Fruit fly (Drosophila melanogaster) whole organism, wandering third instar larva: ENCODE data around the gene Larp7.

ENCODE experiments used
- Abd-B ChIP-seq: fragments of >200 bp; optimal IDR thresholded peaks from 2 replicates; lab custom pipeline; 2017; ENCODE audit warnings: missing biosample characterization, missing genetic modification characterization
- CG9705 ChIP-seq: fragments of 200-800 bp; sonication (Bioruptor generic); optimal IDR thresholded peaks from 2 replicates; lab custom pipeline; 2018; ENCODE audit warnings: missing biosample characterization, mild to moderate bottlenecking, missing genetic modification characterization
- CrebA ChIP-seq: fragments of 200-800 bp; sonication (Bioruptor generic); optimal IDR thresholded peaks from 2 replicates; lab custom pipeline; 2016; ENCODE audit warnings: missing biosample characterization, mild to moderate bottlenecking, missing genetic modification characterization, borderline replicate concordance
- Dfd ChIP-seq: fragments of >200 bp; optimal IDR thresholded peaks from 2 replicates; lab custom pipeline; 2017; ENCODE audit warnings: missing biosample characterization, missing genetic modification characterization
- Dif ChIP-seq: fragments of 200-275, 200-300 bp; sonication (Bioruptor generic); optimal IDR thresholded peaks from 2 replicates; lab custom pipeline; 2018; ENCODE audit warnings: missing biosample characterization, missing genetic modification characterization; ENCODE audit not compliant: partially characterized antibody
- HLH106 ChIP-seq: fragments of 200-800 bp; optimal IDR thresholded peaks from 3 replicates; lab custom pipeline; 2019; ENCODE audit warnings: missing biosample characterization, mild to moderate bottlenecking, missing genetic modification characterization, moderate library complexity
- Hnf4 ChIP-seq: fragments of 200-800 bp; sonication (Bioruptor generic); optimal IDR thresholded peaks from 2 replicates; lab custom pipeline; 2016; ENCODE audit warnings: missing biosample characterization, mild to moderate bottlenecking, missing genetic modification characterization
- Jra ChIP-seq: sonication (Bioruptor generic); optimal IDR thresholded peaks from 2 replicates; lab custom pipeline; 2016; ENCODE audit warnings: missing biosample characterization, missing genetic modification characterization
- Mio ChIP-seq: sonication (Bioruptor generic); optimal IDR thresholded peaks from 2 replicates; lab custom pipeline; 2016; ENCODE audit warnings: missing biosample characterization, missing genetic modification characterization
- N ChIP-seq: fragments of >200 bp; optimal IDR thresholded peaks from 2 replicates; lab custom pipeline; 2018; ENCODE audit warnings: missing biosample characterization, missing external identifiers, missing genetic modification characterization
- OdsH ChIP-seq: fragments of 200-800 bp; sonication (Bioruptor generic); optimal IDR thresholded peaks from 2 replicates; lab custom pipeline; 2016; ENCODE audit warnings: missing biosample characterization, mild to moderate bottlenecking, missing genetic modification characterization
- Rel ChIP-seq, 2 experiments: fragments of 200-800 bp; sonication (Bioruptor generic) in 1 of 2; optimal IDR thresholded peaks; 2 replicates in 1 of 2; 3 replicates in 1 of 2; lab custom pipeline; 2016 to 2019; ENCODE audit warnings: mild to moderate bottlenecking in 2 of 2, missing biosample characterization in 2 of 2, missing genetic modification characterization in 2 of 2, moderate library complexity in 1 of 2
- Vsx2 ChIP-seq: fragments of 200-300, 225-300 bp; sonication (Bioruptor generic); optimal IDR thresholded peaks from 2 replicates; lab custom pipeline; 2018; ENCODE audit warnings: missing biosample characterization, missing genetic modification characterization; ENCODE audit not compliant: partially characterized antibody
- br ChIP-seq: fragments of 200-800 bp; sonication (Bioruptor generic); optimal IDR thresholded peaks from 2 replicates; lab custom pipeline; 2016; ENCODE audit warnings: missing biosample characterization, missing genetic modification characterization
- brk ChIP-seq: fragments of 200-800 bp; sonication (Bioruptor generic); optimal IDR thresholded peaks from 2 replicates; lab custom pipeline; 2016; ENCODE audit warnings: missing biosample characterization, mild to moderate bottlenecking, missing genetic modification characterization
- dl ChIP-seq, 2 experiments: fragments of 175-275, 200-275 bp in 1 of 2; fragments of 200-275 bp in 1 of 2; sonication (Bioruptor generic); optimal IDR thresholded peaks; lab custom pipeline; 2018; ENCODE audit warnings: mild to moderate bottlenecking in 2 of 2, missing biosample characterization in 2 of 2, missing genetic modification characterization in 2 of 2, moderate library complexity in 2 of 2; ENCODE audit not compliant: partially characterized antibody in 2 of 2, insufficient read depth in 1 of 2
- dmrt93B ChIP-seq: fragments of 200-800 bp; sonication (Bioruptor generic); optimal IDR thresholded peaks from 2 replicates; lab custom pipeline; 2018; ENCODE audit warnings: missing biosample characterization, mild to moderate bottlenecking, missing genetic modification characterization
- dsf ChIP-seq: sonication (Bioruptor generic); optimal IDR thresholded peaks from 2 replicates; lab custom pipeline; 2016; ENCODE audit warnings: missing biosample characterization, missing genetic modification characterization, borderline replicate concordance
- ey ChIP-seq: fragments of 200-800 bp; sonication (Bioruptor generic); optimal IDR thresholded peaks from 2 replicates; lab custom pipeline; 2016; ENCODE audit warnings: missing biosample characterization, missing genetic modification characterization
- foxo ChIP-seq, 2 experiments: fragments of 200-800 bp; sonication (Bioruptor generic); optimal IDR thresholded peaks; 2 replicates in 1 of 2; 3 replicates in 1 of 2; lab custom pipeline; 2016 to 2017; ENCODE audit warnings: missing biosample characterization in 2 of 2, missing genetic modification characterization in 2 of 2
- fru ChIP-seq: fragments of 200-800 bp; sonication (Bioruptor generic); optimal IDR thresholded peaks from 3 replicates; lab custom pipeline; 2016; ENCODE audit warnings: missing biosample characterization, mild to moderate bottlenecking, missing genetic modification characterization
- pan ChIP-seq: fragments of >200 bp; optimal IDR thresholded peaks from 2 replicates; lab custom pipeline; 2017
- sage ChIP-seq: fragments of 200-800 bp; sonication (Bioruptor generic); optimal IDR thresholded peaks from 2 replicates; lab custom pipeline; 2016; ENCODE audit warnings: missing biosample characterization, mild to moderate bottlenecking, missing genetic modification characterization
- sv ChIP-seq: fragments of 200-800 bp; sonication (Bioruptor generic); optimal IDR thresholded peaks from 3 replicates; lab custom pipeline; 2016; ENCODE audit warnings: missing biosample characterization, missing genetic modification characterization
- usp ChIP-seq: fragments of >200 bp; optimal IDR thresholded peaks from 2 replicates; lab custom pipeline; 2017; ENCODE audit warnings: missing biosample characterization, missing genetic modification characterization
- woc ChIP-seq: sonication (Bioruptor generic); optimal IDR thresholded peaks from 2 replicates; lab custom pipeline; 2016; ENCODE audit warnings: missing biosample characterization, mild to moderate bottlenecking, missing genetic modification characterization

The Larp7 gene

dm6 chrX:9220434-9220833 lies 23.2 kb upstream of the Larp7 start:
- TF ChIP-seq br (GFP tag; lab: Kevin White, UChicago) (no peak), sv (no peak), ey (GFP tag; lab: Kevin White, UChicago) (no peak), brk (no peak), foxo (GFP tag; optimal IDR thresholded peaks at IDR 0.05; lab: Kevin White, UChicago) (peak in 1 of 2 experiments; percentile 3), N (no peak), dl (GFP tag; optimal IDR thresholded peaks at IDR 0.05; lab: Kevin White, UChicago; ENCODE audit: insufficient read depth in 1 of 2, partially characterized antibody in 2 of 2) (no peak), CG9705 (no peak)

- TF ChIP-seq N, result no peak
These were observed 20.4 kb upstream of the Larp7 start, which contains the start of gene t for dm6 chrX:9223182-9223581. TSS of gene t (minus strand) at chrX:9223257.

dm6 chrX:9224423-9224822 lies 19.2 kb upstream of the Larp7 start:
- TF ChIP-seq Dfd (GFP tag; lab: Kevin White, UChicago) (no peak), br (GFP tag; lab: Kevin White, UChicago) (no peak), dl (GFP tag; optimal IDR thresholded peaks at IDR 0.05; lab: Kevin White, UChicago; ENCODE audit: insufficient read depth in 1 of 2, partially characterized antibody in 2 of 2) (no peak), OdsH (GFP tag; lab: Kevin White, UChicago) (no peak), Vsx2 (GFP tag; lab: Kevin White, UChicago) (no peak), usp (no peak), sage (GFP tag; lab: Kevin White, UChicago) (no peak)

- TF ChIP-seq usp (no peak), Hnf4 (GFP tag; lab: Kevin White, UChicago) (no peak), br (GFP tag; lab: Kevin White, UChicago) (no peak), Dif (no peak), dmrt93B (GFP tag; lab: Kevin White, UChicago) (no peak), HLH106 (tag; lab: Kevin White, UChicago) (no peak), Rel (GFP tag; optimal IDR thresholded peaks at IDR 0.05; lab: Kevin White, UChicago) (no peak), Rel (tag; optimal IDR thresholded peaks at IDR 0.05; lab: Kevin White, UChicago) (no peak), dsf (GFP tag; lab: Kevin White, UChicago) (no peak), CrebA (GFP tag; lab: Kevin White, UChicago) (no peak), foxo (GFP tag; optimal IDR thresholded peaks at IDR 0.05; lab: Kevin White, UChicago) (no peak), ey (GFP tag; lab: Kevin White, UChicago) (no peak), pan (no peak), Jra (no peak), Vsx2 (GFP tag; lab: Kevin White, UChicago) (no peak), CG9705 (no peak), Mio (GFP tag; lab: Kevin White, UChicago) (no peak)
These were observed 18.5 kb upstream of the Larp7 start, which contains the start of gene CG15370 for dm6 chrX:9225137-9225536. TSS of gene CG15370 (plus strand) at chrX:9225437.

- TF ChIP-seq Dfd (GFP tag; lab: Kevin White, UChicago), result no peak
- TF ChIP-seq sage (GFP tag; lab: Kevin White, UChicago), result no peak
- no peak for TF ChIP-seq ey (GFP tag; lab: Kevin White, UChicago)
These were observed 16.8 kb upstream of the Larp7 start, which contains the start of gene Gr8a for dm6 chrX:9226837-9227236. TSS of gene Gr8a (plus strand) at chrX:9227137.

dm6 chrX:9232199-9232598 lies 11.4 kb upstream of the Larp7 start, which contains the start of gene CG12121:
TSS of gene CG12121 (minus strand) at chrX:9232378.
- TF ChIP-seq woc (GFP tag; lab: Kevin White, UChicago) (no peak), Rel (GFP tag; optimal IDR thresholded peaks at IDR 0.05; lab: Kevin White, UChicago) (no peak), Rel (tag; optimal IDR thresholded peaks at IDR 0.05; lab: Kevin White, UChicago) (peak; percentile 94), dl (GFP tag; optimal IDR thresholded peaks at IDR 0.05; lab: Kevin White, UChicago; ENCODE audit: insufficient read depth in 1 of 2, partially characterized antibody in 2 of 2) (no peak), Vsx2 (GFP tag; lab: Kevin White, UChicago) (peak; percentile 71)

- TF ChIP-seq dl (GFP tag; optimal IDR thresholded peaks at IDR 0.05; lab: Kevin White, UChicago; ENCODE audit: insufficient read depth in 1 of 2, partially characterized antibody in 2 of 2) (no peak), fru (no peak), dmrt93B (GFP tag; lab: Kevin White, UChicago) (no peak), Abd-B (GFP tag; lab: Kevin White, UChicago) (no peak), Mio (GFP tag; lab: Kevin White, UChicago) (no peak), woc (GFP tag; lab: Kevin White, UChicago) (no peak), pan (no peak), dsf (GFP tag; lab: Kevin White, UChicago) (no peak)
These were observed 7.1 kb upstream of the Larp7 start, which contains the start of gene Ir8a for dm6 chrX:9236485-9236884. TSS of gene Ir8a (minus strand) at chrX:9236585.
